Worm (Caenorhabditis elegans) whole organism, early embryonic: ENCODE results near the gene R08C7.11.

ENCODE experiments used
- B0310.2 ChIP-seq: sonication (generic microtip); optimal IDR thresholded peaks from 2 replicates; lab custom pipeline; 2016; ENCODE audit warnings: mild to moderate bottlenecking, missing genetic modification characterization, missing compliant biosample characterization
- F13C5.2 ChIP-seq: sonication (generic microtip); optimal IDR thresholded peaks from 2 replicates; lab custom pipeline; 2017; ENCODE audit warnings: mild to moderate bottlenecking, missing genetic modification characterization, inconsistent platforms, missing compliant biosample characterization
- aly-1 ChIP-seq: sonication (generic microtip); optimal IDR thresholded peaks from 2 replicates; lab custom pipeline; 2016; ENCODE audit warnings: missing genetic modification characterization, missing compliant biosample characterization
- ama-1 ChIP-seq: fragments of 150-350 bp; optimal IDR thresholded peaks from 2 replicates; lab custom pipeline; 2014
- ceh-13 ChIP-seq: fragments of 200-800 bp; sonication (Bioruptor generic); optimal IDR thresholded peaks from 2 replicates; lab custom pipeline; 2018; ENCODE audit warnings: mild to moderate bottlenecking, missing genetic modification characterization, missing compliant biosample characterization
- ceh-36 ChIP-seq: sonication (generic microtip); optimal IDR thresholded peaks from 2 replicates; lab custom pipeline; 2016; ENCODE audit warnings: missing genetic modification characterization, inconsistent platforms, missing compliant biosample characterization
- ets-7 ChIP-seq: sonication (generic microtip); optimal IDR thresholded peaks from 2 replicates; lab custom pipeline; 2016; ENCODE audit warnings: missing genotype, missing genetic modification characterization, missing compliant biosample characterization
- flt-1 ChIP-seq: fragments of 200-800 bp; sonication (Bioruptor generic); IDR thresholded peaks from 2 replicates; pipeline ENCODE4 v1.3.6; 2022; ENCODE audit warnings: missing genetic modification characterization, missing compliant biosample characterization
- hmbx-1 ChIP-seq: sonication (generic microtip); optimal IDR thresholded peaks from 2 replicates; lab custom pipeline; 2016; ENCODE audit warnings: mild to moderate bottlenecking, missing genetic modification characterization, missing compliant biosample characterization
- hmg-4 ChIP-seq: fragments of 200-800 bp; sonication (Bioruptor generic); optimal IDR thresholded peaks from 2 replicates; lab custom pipeline; 2018; ENCODE audit warnings: mild to moderate bottlenecking, missing genetic modification characterization, missing compliant biosample characterization
- hnd-1 ChIP-seq: sonication (generic microtip); optimal IDR thresholded peaks from 2 replicates; lab custom pipeline; 2016; ENCODE audit warnings: missing genetic modification characterization, missing compliant biosample characterization
- pes-1 ChIP-seq: fragments of 200-800 bp; sonication (Bioruptor generic); IDR thresholded peaks from 2 replicates; pipeline ENCODE4 v1.3.6; 2022; ENCODE audit warnings: missing genetic modification reagents, missing genetic modification characterization, missing compliant biosample characterization
- scrt-1 ChIP-seq: fragments of 200-800 bp; sonication (Bioruptor generic); IDR thresholded peaks from 2 replicates; pipeline ENCODE4 v1.3.6; 2022; ENCODE audit warnings: missing genetic modification characterization, missing compliant biosample characterization
- sea-1 ChIP-seq: fragments of 200-800 bp; sonication (Bioruptor generic); conservative IDR thresholded peaks from 2 replicates; pipeline ENCODE4 v1.3.6; 2022; ENCODE audit warnings: missing genetic modification characterization, missing compliant biosample characterization
- tbx-11 ChIP-seq: fragments of 200-800 bp; sonication (Bioruptor generic); IDR thresholded peaks from 2 replicates; pipeline ENCODE4 v1.3.6; 2022; ENCODE audit warnings: missing genetic modification characterization, missing compliant biosample characterization
- tbx-37 ChIP-seq: fragments of 200-800 bp; sonication (Bioruptor generic); conservative IDR thresholded peaks from 2 replicates; pipeline ENCODE4 v1.3.6; 2022; ENCODE audit warnings: missing genetic modification reagents, missing genetic modification characterization, missing compliant biosample characterization
- tra-4 ChIP-seq: sonication (generic microtip); optimal IDR thresholded peaks from 2 replicates; lab custom pipeline; 2017; ENCODE audit warnings: missing genetic modification characterization, missing compliant biosample characterization

Gene R08C7.11

ce11 chrIV:4441077-4441476 lies 13.7 kb downstream of the R08C7.11 start, which contains the start of gene fbxb-75:
TSS of gene fbxb-75 (minus strand) at chrIV:4441177.
- TF ChIP-seq ceh-36 (tag; lab: Kevin White, UChicago) (no peak), ama-1 (lab: Kevin White, UChicago) (no peak), scrt-1 (no peak), hnd-1 (no peak), tbx-11 (GFP tag; lab: Robert Waterston, UW) (no peak), flt-1 (GFP tag; lab: Robert Waterston, UW) (no peak), tra-4 (tag; lab: Kevin White, UChicago) (no peak), pes-1 (GFP tag; lab: Robert Waterston, UW) (no peak), ets-7 (tag; lab: Kevin White, UChicago) (no peak), sea-1 (GFP tag; lab: Robert Waterston, UW) (no peak)

ce11 chrIV:4439190-4439589 lies 15.5 kb downstream of the R08C7.11 start, which contains the start of gene fbxb-74:
TSS of gene fbxb-74 (minus strand) at chrIV:4439290.
- no peak for TF ChIP-seq B0310.2 (tag; lab: Kevin White, UChicago)
- TF ChIP-seq ama-1 (lab: Kevin White, UChicago): no peak
- no peak for TF ChIP-seq tbx-11 (GFP tag; lab: Robert Waterston, UW)
- TF ChIP-seq hmg-4: no peak
- TF ChIP-seq ceh-36 (tag; lab: Kevin White, UChicago): no peak
- TF ChIP-seq pes-1 (GFP tag; lab: Robert Waterston, UW): no peak
- TF ChIP-seq hnd-1: no peak
- TF ChIP-seq scrt-1: no peak
- no peak for TF ChIP-seq tra-4 (tag; lab: Kevin White, UChicago)
- TF ChIP-seq aly-1 (tag; lab: Kevin White, UChicago): no peak
- TF ChIP-seq tbx-37 (GFP tag; lab: Robert Waterston, UW): no peak
- no peak for TF ChIP-seq hmbx-1 (tag; lab: Kevin White, UChicago)
- no peak for TF ChIP-seq ets-7 (tag; lab: Kevin White, UChicago)
- no peak for TF ChIP-seq F13C5.2 (tag; lab: Kevin White, UChicago)
- no peak for TF ChIP-seq flt-1 (GFP tag; lab: Robert Waterston, UW)

- no peak for TF ChIP-seq flt-1 (GFP tag; lab: Robert Waterston, UW)
- no peak for TF ChIP-seq ets-7 (tag; lab: Kevin White, UChicago)
- TF ChIP-seq pes-1 (GFP tag; lab: Robert Waterston, UW): no peak
- no peak for TF ChIP-seq B0310.2 (tag; lab: Kevin White, UChicago)
- TF ChIP-seq tbx-37 (GFP tag; lab: Robert Waterston, UW): no peak
- no peak for TF ChIP-seq scrt-1
- TF ChIP-seq hmbx-1 (tag; lab: Kevin White, UChicago): no peak
- TF ChIP-seq sea-1 (GFP tag; lab: Robert Waterston, UW): no peak
- no peak for TF ChIP-seq hmg-4
- TF ChIP-seq tra-4 (tag; lab: Kevin White, UChicago): no peak
- no peak for TF ChIP-seq ceh-13 (GFP tag; lab: Kevin White, UChicago)
- no peak for TF ChIP-seq tbx-11 (GFP tag; lab: Robert Waterston, UW)
- TF ChIP-seq ceh-36 (tag; lab: Kevin White, UChicago): no peak
- no peak for TF ChIP-seq ama-1 (lab: Kevin White, UChicago)
- no peak for TF ChIP-seq aly-1 (tag; lab: Kevin White, UChicago)
- no peak for TF ChIP-seq hnd-1
Observed at ce11 chrIV:4437825-4438224, 16.9 kb downstream of the R08C7.11 start.

ce11 chrIV:4434441-4435084 lies 20.2 kb downstream of the R08C7.11 start, which contains the start of the genes R08C7.8 and R08C7.4:
TSS of gene R08C7.8 (minus strand) at chrIV:4434541.
TSS of gene R08C7.4 (plus strand) at chrIV:4435034.
- TF ChIP-seq pes-1 (GFP tag; lab: Robert Waterston, UW) (no peak), hmbx-1 (tag; lab: Kevin White, UChicago) (no peak), flt-1 (GFP tag; lab: Robert Waterston, UW) (no peak), ceh-36 (tag; lab: Kevin White, UChicago) (no peak), hnd-1 (no peak), ceh-13 (GFP tag; lab: Kevin White, UChicago) (no peak), F13C5.2 (tag; lab: Kevin White, UChicago) (no peak), ama-1 (lab: Kevin White, UChicago) (no peak), scrt-1 (no peak), B0310.2 (tag; lab: Kevin White, UChicago) (no peak), tbx-37 (GFP tag; lab: Robert Waterston, UW) (no peak), aly-1 (tag; lab: Kevin White, UChicago) (no peak), hmg-4 (no peak), ets-7 (tag; lab: Kevin White, UChicago) (no peak), tbx-11 (GFP tag; lab: Robert Waterston, UW) (no peak), tra-4 (tag; lab: Kevin White, UChicago) (no peak), sea-1 (GFP tag; lab: Robert Waterston, UW) (no peak)

DNA sequence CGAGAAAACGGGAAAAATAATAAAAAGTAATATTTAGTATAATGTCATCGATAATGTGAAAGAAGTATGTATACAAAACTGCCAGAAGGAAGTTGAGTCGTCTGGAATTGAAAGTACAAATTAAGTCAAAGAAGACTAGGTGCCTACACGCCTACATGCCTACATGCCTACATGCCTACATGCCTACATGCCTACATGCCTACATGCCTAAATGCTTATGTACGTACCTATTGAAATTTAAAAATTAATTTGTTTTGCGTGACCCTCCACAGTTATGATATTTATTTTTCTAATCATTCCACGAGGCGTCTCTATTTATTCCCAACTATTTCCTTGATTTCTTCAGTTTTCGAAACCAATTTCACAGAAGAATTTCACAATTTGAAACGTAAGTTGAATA lies 24.8 kb downstream of the R08C7.11 start, which contains the start of the genes str-185 and R08C7.5:
str-185 (minus strand) TSS at position 101 of the 400 bp plus-strand sequence.
R08C7.5 (plus strand) TSS at position 329 of the 400 bp plus-strand sequence.
- TF ChIP-seq hnd-1 (no peak), aly-1 (tag; lab: Kevin White, UChicago) (no peak), tbx-37 (GFP tag; lab: Robert Waterston, UW) (no peak), tbx-11 (GFP tag; lab: Robert Waterston, UW) (no peak), hmg-4 (no peak)

- TF ChIP-seq ceh-13 (GFP tag; lab: Kevin White, UChicago) (no peak), scrt-1 (no peak), aly-1 (tag; lab: Kevin White, UChicago) (no peak), hmbx-1 (tag; lab: Kevin White, UChicago) (no peak), tbx-37 (GFP tag; lab: Robert Waterston, UW) (no peak), ama-1 (lab: Kevin White, UChicago) (no peak), pes-1 (GFP tag; lab: Robert Waterston, UW) (no peak), ets-7 (tag; lab: Kevin White, UChicago) (no peak), flt-1 (GFP tag; lab: Robert Waterston, UW) (no peak), F13C5.2 (tag; lab: Kevin White, UChicago) (no peak), sea-1 (GFP tag; lab: Robert Waterston, UW) (no peak), ceh-36 (tag; lab: Kevin White, UChicago) (no peak)
Observed at ce11 chrIV:4423885-4424284, 30.9 kb downstream of the R08C7.11 start.
